Fruit fly (Drosophila melanogaster) whole organism, embryonic: ENCODE results near the gene Oseg1.

ENCODE experiments used
- CG10543 ChIP-seq: fragments of 200-800 bp; sonication (Bioruptor generic); optimal IDR thresholded peaks from 3 replicates; lab custom pipeline; 2017; ENCODE audit warnings: missing biosample characterization, mild to moderate bottlenecking, missing genetic modification characterization, moderate library complexity
- CG12155 ChIP-seq: fragments of 200-800 bp; sonication (Bioruptor generic); optimal IDR thresholded peaks from 3 replicates; lab custom pipeline; 2016; ENCODE audit warnings: missing biosample characterization, missing genetic modification characterization
- CG13123 ChIP-seq: fragments of 200-800 bp; sonication (Bioruptor generic); optimal IDR thresholded peaks from 2 replicates; lab custom pipeline; 2016; ENCODE audit warnings: missing biosample characterization, missing genetic modification characterization
- CG13287 ChIP-seq: fragments of 200-800 bp; sonication (Bioruptor generic); IDR thresholded peaks from 2 replicates; pipeline ENCODE4 v1.3.6; 2022; ENCODE audit warnings: missing biosample characterization, missing genetic modification characterization; ENCODE audit not compliant: partially characterized antibody
- CG14860 ChIP-seq: fragments of 200-800 bp; sonication (Bioruptor generic); IDR thresholded peaks from 3 replicates; pipeline ENCODE4 v1.3.6; 2022; ENCODE audit warnings: missing biosample characterization, missing genetic modification characterization; ENCODE audit not compliant: partially characterized antibody
- CG34376 ChIP-seq: fragments of 200-800 bp; sonication (Bioruptor generic); optimal IDR thresholded peaks from 2 replicates; lab custom pipeline; 2018; ENCODE audit warnings: missing biosample characterization, mild to moderate bottlenecking, missing genetic modification characterization
- CG34422 ChIP-seq: fragments of 200-800 bp; sonication (Bioruptor generic); IDR thresholded peaks from 3 replicates; pipeline ENCODE4 v1.3.6; 2022; ENCODE audit warnings: missing biosample characterization, missing genetic modification characterization
- CG6854 ChIP-seq: fragments of 200-800 bp; sonication (Bioruptor generic); optimal IDR thresholded peaks from 3 replicates; lab custom pipeline; 2017; ENCODE audit warnings: missing biosample characterization, mild to moderate bottlenecking, missing genetic modification characterization
- CG9727 ChIP-seq: fragments of 200-800 bp; sonication (Bioruptor generic); optimal IDR thresholded peaks from 3 replicates; lab custom pipeline; 2017; ENCODE audit warnings: missing biosample characterization, mild to moderate bottlenecking, missing genetic modification characterization
- Dip3 ChIP-seq: fragments of 200-800 bp; sonication (Bioruptor generic); optimal IDR thresholded peaks from 3 replicates; lab custom pipeline; 2016; ENCODE audit warnings: missing biosample characterization, missing genetic modification characterization
- Dref ChIP-seq: fragments of 200-800 bp; sonication (Bioruptor generic); IDR thresholded peaks from 2 replicates; pipeline ENCODE4 v1.3.6; 2022; ENCODE audit warnings: missing biosample characterization, missing genetic modification characterization
- HLH4C ChIP-seq: fragments of 200-800 bp; sonication (Bioruptor generic); IDR thresholded peaks from 3 replicates; pipeline ENCODE4 v1.3.6; 2022; ENCODE audit warnings: missing biosample characterization, missing genetic modification characterization; ENCODE audit not compliant: partially characterized antibody
- Hr78 ChIP-seq, 2 experiments: fragments of 200-800 bp in 1 of 2; fragments of >200 bp in 1 of 2; sonication (Bioruptor generic) in 1 of 2; optimal IDR thresholded peaks; 2 replicates each; lab custom pipeline; 2017 to 2019; ENCODE audit warnings: missing biosample characterization in 2 of 2, missing genetic modification characterization in 2 of 2, mild to moderate bottlenecking in 1 of 2, moderate library complexity in 1 of 2
- MBD-R2 ChIP-seq: fragments of 200-800 bp; sonication (Bioruptor generic); IDR thresholded peaks from 2 replicates; pipeline ENCODE4 v1.3.6; 2022; ENCODE audit warnings: missing biosample characterization, missing genetic modification characterization
- Mad ChIP-seq: fragments of 200-800 bp; sonication (Bioruptor generic); optimal IDR thresholded peaks from 2 replicates; lab custom pipeline; 2016; ENCODE audit warnings: missing biosample characterization, missing genetic modification characterization
- Med ChIP-seq: fragments of 200-800 bp; sonication (Bioruptor generic); peaks from one replicate; lab custom pipeline; 2016; ENCODE audit warnings: missing biosample characterization, missing genetic modification characterization, mild to moderate bottlenecking, inconsistent platforms, moderate library complexity
- Pdp1 ChIP-seq, 2 experiments: fragments of 200-800 bp; sonication (Bioruptor generic); optimal IDR thresholded peaks; 3 replicates each; lab custom pipeline; 2016; ENCODE audit warnings: missing biosample characterization in 2 of 2, missing genetic modification characterization in 2 of 2, mild to moderate bottlenecking in 1 of 2, moderate library complexity in 1 of 2
- Scr ChIP-seq: fragments of 200-800 bp; sonication (Bioruptor generic); IDR thresholded peaks from 2 replicates; pipeline ENCODE4 v1.3.6; 2022; ENCODE audit warnings: missing biosample characterization, missing genetic modification characterization; ENCODE audit not compliant: partially characterized antibody
- Sin3A ChIP-seq: fragments of >200 bp; optimal IDR thresholded peaks from 2 replicates; lab custom pipeline; 2018
- Sry-δ ChIP-seq: fragments of 200-800 bp; sonication (Bioruptor generic); optimal IDR thresholded peaks from 2 replicates; lab custom pipeline; 2016; ENCODE audit warnings: missing biosample characterization, missing genetic modification characterization
- Xrp1 ChIP-seq: fragments of 200-800 bp; sonication (Bioruptor generic); IDR thresholded peaks from 2 replicates; pipeline ENCODE4 v1.3.6; 2022; ENCODE audit warnings: missing biosample characterization, missing genetic modification characterization
- ato ChIP-seq: fragments of 200-800 bp; sonication (Bioruptor generic); IDR thresholded peaks from 2 replicates; pipeline ENCODE4 v1.3.6; 2022; ENCODE audit warnings: missing biosample characterization, missing genetic modification characterization; ENCODE audit not compliant: partially characterized antibody
- caup ChIP-seq: fragments of 200-800 bp; sonication (Bioruptor generic); optimal IDR thresholded peaks from 3 replicates; lab custom pipeline; 2017; ENCODE audit warnings: missing biosample characterization, mild to moderate bottlenecking, missing genetic modification characterization, moderate library complexity; ENCODE audit not compliant: severe bottlenecking
- crp ChIP-seq, 2 experiments: fragments of 200-800 bp; sonication (Bioruptor generic); optimal IDR thresholded peaks; 2 replicates in 1 of 2; 3 replicates in 1 of 2; lab custom pipeline; 2017; ENCODE audit warnings: missing biosample characterization in 2 of 2, missing genetic modification characterization in 2 of 2, mild to moderate bottlenecking in 1 of 2, moderate library complexity in 1 of 2
- ftz-f1 ChIP-seq: fragments of 200-800 bp; sonication (Bioruptor generic); optimal IDR thresholded peaks from 2 replicates; lab custom pipeline; 2016; ENCODE audit warnings: missing biosample characterization, missing genetic modification characterization
- grau ChIP-seq: fragments of 200-800 bp; optimal IDR thresholded peaks from 3 replicates; lab custom pipeline; 2019; ENCODE audit warnings: missing biosample characterization, mild to moderate bottlenecking, missing genetic modification characterization, moderate library complexity
- grn ChIP-seq: fragments of 200-800 bp; sonication (Bioruptor generic); optimal IDR thresholded peaks from 3 replicates; lab custom pipeline; 2017; ENCODE audit warnings: missing biosample characterization, missing genetic modification characterization
- hb ChIP-seq: fragments of 200-800 bp; sonication (Bioruptor generic); IDR thresholded peaks from 3 replicates; pipeline ENCODE4 v1.3.6; 2022; ENCODE audit warnings: missing biosample characterization, missing genetic modification characterization; ENCODE audit not compliant: partially characterized antibody
- hbn ChIP-seq: fragments of 200-800 bp; sonication (Bioruptor generic); IDR thresholded peaks from 2 replicates; pipeline ENCODE4 v1.3.6; 2022; ENCODE audit warnings: missing biosample characterization, missing genetic modification characterization; ENCODE audit not compliant: partially characterized antibody
- hkb ChIP-seq, 2 experiments: fragments of 200-800 bp in 1 of 2; fragments of >200 bp in 1 of 2; sonication (Bioruptor generic) in 1 of 2; IDR thresholded peaks in 1 of 2; optimal IDR thresholded peaks in 1 of 2; 2 replicates each; pipeline versions ENCODE4 v1.3.6 to Lab custom; 2017 to 2022; ENCODE audit warnings: missing biosample characterization in 1 of 2, missing genetic modification characterization in 1 of 2
- inv ChIP-seq: fragments of 200-800 bp; sonication (Bioruptor generic); IDR thresholded peaks from 2 replicates; pipeline ENCODE4 v1.3.6; 2022; ENCODE audit warnings: missing biosample characterization, missing genetic modification characterization; ENCODE audit not compliant: partially characterized antibody
- klu ChIP-seq: fragments of 200-800 bp; sonication (Bioruptor generic); IDR thresholded peaks from 2 replicates; pipeline ENCODE4 v1.3.6; 2022; ENCODE audit warnings: missing biosample characterization, missing genetic modification characterization
- mirr ChIP-seq: fragments of 200-800 bp; sonication (Bioruptor generic); optimal IDR thresholded peaks from 3 replicates; lab custom pipeline; 2018; ENCODE audit warnings: missing biosample characterization, mild to moderate bottlenecking, missing genetic modification characterization
- mld ChIP-seq: fragments of 200-800 bp; sonication (Bioruptor generic); IDR thresholded peaks from 3 replicates; pipeline ENCODE4 v1.3.6; 2022; ENCODE audit warnings: missing biosample characterization, missing genetic modification characterization; ENCODE audit not compliant: partially characterized antibody
- nerfin-2 ChIP-seq: fragments of 200-800 bp; sonication (Bioruptor generic); IDR thresholded peaks from 2 replicates; pipeline ENCODE4 v1.3.6; 2022; ENCODE audit warnings: missing biosample characterization, missing genetic modification characterization; ENCODE audit not compliant: partially characterized antibody
- pzg ChIP-seq: fragments of 200-800 bp; sonication (Bioruptor generic); optimal IDR thresholded peaks from 3 replicates; lab custom pipeline; 2018; ENCODE audit warnings: missing biosample characterization, mild to moderate bottlenecking, missing genetic modification characterization, moderate library complexity
- scrt ChIP-seq: fragments of 200-800 bp; sonication (Bioruptor generic); optimal IDR thresholded peaks from 2 replicates; lab custom pipeline; 2018; ENCODE audit warnings: missing biosample characterization, mild to moderate bottlenecking, missing genetic modification characterization, moderate library complexity
- sd ChIP-seq: fragments of 200-800 bp; sonication (Bioruptor generic); optimal IDR thresholded peaks from 3 replicates; lab custom pipeline; 2018; ENCODE audit warnings: missing biosample characterization, mild to moderate bottlenecking, missing genetic modification characterization, moderate library complexity
- sens ChIP-seq: fragments of 200-800 bp; sonication (Bioruptor generic); peaks from one replicate; lab custom pipeline; 2016; ENCODE audit warnings: missing biosample characterization, missing genetic modification characterization
- shn ChIP-seq: fragments of 200-800 bp; sonication (Bioruptor generic); optimal IDR thresholded peaks from 3 replicates; lab custom pipeline; 2016; ENCODE audit warnings: missing biosample characterization, missing genetic modification characterization
- sqz ChIP-seq: fragments of 200-800 bp; sonication (Bioruptor generic); optimal IDR thresholded peaks from 3 replicates; lab custom pipeline; 2018; ENCODE audit warnings: missing biosample characterization, mild to moderate bottlenecking, missing genetic modification characterization
- sug ChIP-seq: fragments of 200-800 bp; optimal IDR thresholded peaks from 2 replicates; lab custom pipeline; 2019; ENCODE audit warnings: missing biosample characterization, mild to moderate bottlenecking, missing genetic modification characterization, moderate library complexity
- tio ChIP-seq: fragments of 200-800 bp; sonication (Bioruptor generic); optimal IDR thresholded peaks from 2 replicates; lab custom pipeline; 2017; ENCODE audit warnings: missing biosample characterization, missing genetic modification characterization, inconsistent platforms
- tna ChIP-seq: fragments of 200-800 bp; sonication (Bioruptor generic); IDR thresholded peaks from 2 replicates; pipeline ENCODE4 v1.3.6; 2022; ENCODE audit warnings: missing biosample characterization, missing genetic modification characterization; ENCODE audit not compliant: partially characterized antibody
- unc-4 ChIP-seq: fragments of 200-800 bp; sonication (Bioruptor generic); IDR thresholded peaks from 2 replicates; pipeline ENCODE4 v1.3.6; 2022; ENCODE audit warnings: missing biosample characterization, missing genetic modification characterization; ENCODE audit not compliant: partially characterized antibody
- vvl ChIP-seq: fragments of 200-800 bp; sonication (Bioruptor generic); IDR thresholded peaks from 2 replicates; pipeline ENCODE4 v1.3.6; 2022; ENCODE audit warnings: missing biosample characterization, missing genetic modification characterization

Gene Oseg1

dm6 chr3L:8358776-8359455 is 53.7 kb downstream of the Oseg1 start:
- TF ChIP-seq nerfin-2 (GFP tag; lab: Robert Waterston, UW) (peak; percentile 68), hbn (GFP tag; lab: Robert Waterston, UW) (peak; percentile 69), hb (GFP tag; lab: Robert Waterston, UW) (peak; percentile 47; the same call in 1 of the 3 replicates), Hr78 (GFP tag; optimal IDR thresholded peaks at IDR 0.05; lab: Kevin White, UChicago) (peak in 1 of 2 experiments; percentile 53), mirr (GFP tag; lab: Kevin White, UChicago) (peak; percentile 95), CG13287 (GFP tag; lab: Robert Waterston, UW) (peak; percentile 76), MBD-R2 (GFP tag; lab: Robert Waterston, UW) (peak; percentile 35; the same call in 1 of the 2 replicates), CG34422 (GFP tag; lab: Robert Waterston, UW) (peak; percentile 48; the same call in 1 of the 3 replicates), shn (GFP tag; lab: Kevin White, UChicago) (no peak), CG10543 (GFP tag; lab: Kevin White, UChicago) (peak; percentile 76), ato (GFP tag; lab: Robert Waterston, UW) (peak; percentile 41; the same call in 1 of the 2 replicates), Dip3 (GFP tag; lab: Kevin White, UChicago) (no peak), CG12155 (GFP tag; lab: Kevin White, UChicago) (peak; percentile 80), Sin3A (lab: Kevin White, UChicago) (peak; percentile 42), tna (peak; percentile 67), mld (GFP tag; lab: Robert Waterston, UW) (0 out of 3 replicates have a peak, but pooled peaks have one; percentile 61), Med (GFP tag; lab: Kevin White, UChicago) (peak; percentile 58), Xrp1 (GFP tag; lab: Robert Waterston, UW) (0 out of 2 replicates have a peak, but pooled peaks have one; percentile 7), grn (GFP tag; lab: Kevin White, UChicago) (peak; percentile 87), sug (tag; lab: Kevin White, UChicago) (peak; percentile 99), Dref (peak; percentile 62), CG14860 (GFP tag; lab: Robert Waterston, UW) (peak; percentile 65; the same call in 1 of the 3 replicates), Mad (GFP tag; lab: Kevin White, UChicago) (no peak), Scr (peak; percentile 72), tio (GFP tag; lab: Kevin White, UChicago) (no peak), sqz (peak; percentile 51), caup (GFP tag; lab: Kevin White, UChicago) (no peak), scrt (GFP tag; lab: Kevin White, UChicago) (peak; percentile 95), Sry-δ (GFP tag; lab: Kevin White, UChicago) (peak; percentile 55), klu (GFP tag; lab: Robert Waterston, UW) (no peak), pzg (GFP tag; lab: Kevin White, UChicago) (peak; percentile 32), CG6854 (GFP tag; lab: Kevin White, UChicago) (peak; percentile 12), inv (peak; percentile 43; the same call in 1 of the 2 replicates), hkb (optimal IDR thresholded peaks at IDR 0.05; lab: Kevin White, UChicago) (no peak), hkb (GFP tag; IDR thresholded peaks at IDR 0.05; lab: Robert Waterston, UW) (0 out of 2 replicates have a peak, but pooled peaks have one; percentile 7), CG9727 (GFP tag; lab: Kevin White, UChicago) (peak; percentile 6), unc-4 (peak; percentile 74), CG34376 (GFP tag; lab: Kevin White, UChicago) (peak; percentile 95), sens (peak; percentile 69), CG13123 (no peak), ftz-f1 (GFP tag; lab: Kevin White, UChicago) (peak; percentile 61), sd (tag; lab: Kevin White, UChicago) (peak; percentile 19), Pdp1 (GFP tag; optimal IDR thresholded peaks at IDR 0.05; lab: Kevin White, UChicago) (peak in 1 of 2 experiments; percentile 100), HLH4C (GFP tag; lab: Robert Waterston, UW) (peak; percentile 75), grau (tag; lab: Kevin White, UChicago) (peak; percentile 17), crp (GFP tag; optimal IDR thresholded peaks at IDR 0.05; lab: Kevin White, UChicago) (peak in 1 of 2 experiments; percentile 85), vvl (GFP tag; lab: Robert Waterston, UW) (peak; percentile 29; the same call in 1 of the 2 replicates)
